Fruit fly (Drosophila melanogaster): ENCODE measurements around the gene CG13054.

DNA sequence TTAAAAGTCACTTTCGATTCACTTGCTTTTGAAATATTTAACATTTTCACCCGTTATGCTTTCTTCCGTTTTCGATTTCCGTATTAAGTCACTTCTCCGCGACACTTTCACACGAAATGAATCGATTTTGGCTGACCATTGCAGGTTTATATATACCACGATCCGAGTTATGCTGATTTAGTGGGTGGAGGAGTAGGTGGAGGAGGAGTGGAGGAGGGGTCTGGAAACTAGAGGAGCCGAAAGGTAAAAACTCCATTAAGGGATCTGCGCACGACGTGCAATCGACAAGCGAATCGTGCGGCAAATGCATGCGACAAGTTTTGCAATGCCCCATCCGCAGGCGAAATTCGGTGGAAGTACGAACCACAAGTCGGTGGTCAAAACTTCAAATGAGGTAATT is 33.9 kb upstream of the CG13054 start, which contains the start of gene CG13045:
- TF ChIP-seq Sox102F (GFP tag; optimal IDR thresholded peaks at IDR 0.05), result no peak
- TF ChIP-seq Hr39 (GFP tag; optimal IDR thresholded peaks at IDR 0.05), result no peak
- no peak for TF ChIP-seq esn (GFP tag; optimal IDR thresholded peaks at IDR 0.05)
- no peak for TF ChIP-seq CG3919 (GFP tag; optimal IDR thresholded peaks at IDR 0.05)
- TF ChIP-seq OdsH (GFP tag; optimal IDR thresholded peaks at IDR 0.05), result no peak
- no peak for TF ChIP-seq CG11762 (GFP tag; optimal IDR thresholded peaks at IDR 0.05; ENCODE audit: insufficient read depth)
- TF ChIP-seq fkh (GFP tag; optimal IDR thresholded peaks at IDR 0.05), result no peak
